Worm (Caenorhabditis elegans) whole organism, L1 larva: ENCODE data around the gene C17C3.6.
A peak's percentile ranks its signal among the peaks of the same experiment; 100 is the strongest.

ENCODE experiments used
- C04F5.9 ChIP-seq: sonication (generic microtip); optimal IDR thresholded peaks from 2 replicates; lab custom pipeline; 2016; ENCODE audit warnings: missing genetic modification characterization, missing compliant biosample characterization
- Y116A8C.19 ChIP-seq: sonication (generic microtip); optimal IDR thresholded peaks from 2 replicates; lab custom pipeline; 2016; ENCODE audit warnings: missing compliant biosample characterization, missing genetic modification characterization, borderline replicate concordance
- aha-1 ChIP-seq: fragments of 150-350 bp; optimal IDR thresholded peaks from 2 replicates; lab custom pipeline; 2014; ENCODE audit warnings: missing biosample characterization, missing genetic modification characterization
- aly-2 ChIP-seq: fragments of 150-350 bp; optimal IDR thresholded peaks from 2 replicates; lab custom pipeline; 2014; ENCODE audit warnings: missing biosample characterization, missing genetic modification characterization
- ama-1 ChIP-seq: fragments of 150-350 bp; optimal IDR thresholded peaks from 2 replicates; lab custom pipeline; 2014
- blmp-1 ChIP-seq: fragments of 150-350 bp; optimal IDR thresholded peaks from 2 replicates; lab custom pipeline; 2014; ENCODE audit warnings: missing biosample characterization, missing genetic modification characterization
- ceh-82 ChIP-seq, 3 experiments: fragments of 150-350 bp in 1 of 3; sonication (generic microtip) in 2 of 3; optimal IDR thresholded peaks; 2 replicates each; lab custom pipeline; 2014 to 2017; ENCODE audit warnings: missing biosample characterization in 3 of 3, missing genetic modification characterization in 3 of 3
- ceh-88 ChIP-seq: fragments of 200-800 bp; sonication (Bioruptor generic); IDR thresholded peaks from 2 replicates; pipeline ENCODE4 v1.3.6; 2022; ENCODE audit warnings: missing genetic modification characterization, missing compliant biosample characterization
- ceh-90 ChIP-seq: sonication (generic microtip); optimal IDR thresholded peaks from 2 replicates; lab custom pipeline; 2016; ENCODE audit warnings: missing genetic modification characterization, missing compliant biosample characterization
- ces-1 ChIP-seq: fragments of 150-350 bp; optimal IDR thresholded peaks from 2 replicates; lab custom pipeline; 2014; ENCODE audit warnings: missing biosample characterization, missing genetic modification reagents, missing genetic modification characterization
- dpl-1 ChIP-seq, 3 experiments: fragments of 150-350 bp in 2 of 3; sonication (generic microtip) in 1 of 3; optimal IDR thresholded peaks; 2 replicates each; lab custom pipeline; 2014 to 2017; ENCODE audit warnings: missing biosample characterization in 3 of 3, missing genetic modification characterization in 3 of 3, missing genetic modification reagents in 3 of 3
- dsc-1 ChIP-seq: sonication (generic microtip); optimal IDR thresholded peaks from 2 replicates; lab custom pipeline; 2016; ENCODE audit warnings: mild to moderate bottlenecking, missing genetic modification characterization, missing compliant biosample characterization
- efl-1 ChIP-seq, 4 experiments: fragments of 150-350 bp; optimal IDR thresholded peaks in 3 of 4; peaks in 1 of 4; 1 replicate in 1 of 4; 2 replicates in 3 of 4; lab custom pipeline; 2014; ENCODE audit warnings: missing biosample characterization in 2 of 4, missing genetic modification characterization in 2 of 4, missing genetic modification reagents in 2 of 4
- efl-3 ChIP-seq: fragments of 200-800 bp; sonication (Bioruptor generic); optimal IDR thresholded peaks from 2 replicates; lab custom pipeline; 2018; ENCODE audit warnings: mild to moderate bottlenecking, missing genetic modification characterization, missing compliant biosample characterization
- egl-13 ChIP-seq: sonication (generic microtip); optimal IDR thresholded peaks from 2 replicates; lab custom pipeline; 2016; ENCODE audit warnings: missing genotype, missing genetic modification reagents, missing genetic modification characterization, missing compliant biosample characterization
- egl-27 ChIP-seq, 2 experiments: fragments of 150-350 bp in 1 of 2; sonication (generic microtip); optimal IDR thresholded peaks; 3 replicates each; lab custom pipeline; 2017 to 2018; ENCODE audit warnings: missing biosample characterization in 2 of 2, missing genetic modification characterization in 2 of 2, missing genetic modification reagents in 2 of 2
- elt-2 ChIP-seq: sonication (generic microtip); optimal IDR thresholded peaks from 2 replicates; lab custom pipeline; 2016; ENCODE audit warnings: missing genetic modification characterization, mild to moderate bottlenecking, inconsistent platforms, missing compliant biosample characterization, missing genetic modification reagents
- fos-1 ChIP-seq: fragments of 150-350 bp; optimal IDR thresholded peaks from 2 replicates; lab custom pipeline; 2014; ENCODE audit warnings: missing biosample characterization, missing genetic modification characterization
- grh-1 ChIP-seq: fragments of 200-800 bp; sonication (Bioruptor generic); IDR thresholded peaks from 2 replicates; pipeline ENCODE4 v1.3.6; 2022; ENCODE audit warnings: missing genetic modification reagents, missing genetic modification characterization, missing compliant biosample characterization
- hlh-17 ChIP-seq: fragments of 200-800 bp; sonication (Bioruptor generic); optimal IDR thresholded peaks from 2 replicates; lab custom pipeline; 2018; ENCODE audit warnings: missing genetic modification characterization, mild to moderate bottlenecking, missing compliant biosample characterization, moderate library complexity, borderline replicate concordance
- hpl-2 ChIP-seq: fragments of 150-350 bp; optimal IDR thresholded peaks from 2 replicates; lab custom pipeline; 2014; ENCODE audit warnings: missing biosample characterization, missing genetic modification reagents, missing genetic modification characterization
- irx-1 ChIP-seq: sonication (generic microtip); optimal IDR thresholded peaks from 2 replicates; lab custom pipeline; 2016; ENCODE audit warnings: missing genetic modification characterization, missing compliant biosample characterization
- isw-1 ChIP-seq: fragments of 200-800 bp; sonication (Bioruptor generic); IDR thresholded peaks from 2 replicates; pipeline ENCODE4 v1.3.6; 2022; ENCODE audit warnings: missing genetic modification characterization, missing compliant biosample characterization
- lin-13 ChIP-seq: fragments of 150-350 bp; optimal IDR thresholded peaks from 2 replicates; lab custom pipeline; 2014; ENCODE audit warnings: missing biosample characterization, missing genetic modification reagents, missing genetic modification characterization
- lin-14 ChIP-seq: fragments of 200-800 bp; sonication (Bioruptor generic); optimal IDR thresholded peaks from 2 replicates; lab custom pipeline; 2018; ENCODE audit warnings: mild to moderate bottlenecking, missing genetic modification characterization, moderate library complexity, missing compliant biosample characterization
- lin-15B ChIP-seq: fragments of 150-350 bp; sonication (generic microtip); optimal IDR thresholded peaks from 3 replicates; lab custom pipeline; 2014; ENCODE audit warnings: missing biosample characterization, missing genetic modification characterization
- lin-35 ChIP-seq, 2 experiments: fragments of 150-350 bp; optimal IDR thresholded peaks; 2 replicates each; lab custom pipeline; 2014; ENCODE audit warnings: missing biosample characterization in 2 of 2, missing genetic modification characterization in 2 of 2, missing genetic modification reagents in 2 of 2
- lin-39 ChIP-seq: fragments of 150-350 bp; optimal IDR thresholded peaks from 2 replicates; lab custom pipeline; 2014; ENCODE audit warnings: missing biosample characterization, missing genetic modification reagents, missing genetic modification characterization
- mab-9 ChIP-seq: fragments of 200-800 bp; sonication (Bioruptor generic); IDR thresholded peaks from 2 replicates; pipeline ENCODE4 v1.3.6; 2022; ENCODE audit warnings: missing genetic modification reagents, missing genetic modification characterization, missing compliant biosample characterization
- nhr-12 ChIP-seq: sonication (generic microtip); optimal IDR thresholded peaks from 2 replicates; lab custom pipeline; 2017; ENCODE audit warnings: missing biosample characterization, missing genetic modification characterization
- nhr-19 ChIP-seq: fragments of 200-800 bp; sonication (Bioruptor generic); conservative IDR thresholded peaks from 2 replicates; pipeline ENCODE4 v1.3.6; 2022; ENCODE audit warnings: missing genetic modification characterization, missing compliant biosample characterization
- nhr-237 ChIP-seq: fragments of 150-350 bp; optimal IDR thresholded peaks from 2 replicates; lab custom pipeline; 2014; ENCODE audit warnings: missing biosample characterization, missing genetic modification characterization
- nhr-28 ChIP-seq: fragments of 150-350 bp; optimal IDR thresholded peaks from 2 replicates; lab custom pipeline; 2014; ENCODE audit warnings: missing biosample characterization, missing genetic modification characterization
- nhr-47 ChIP-seq: sonication (generic microtip); optimal IDR thresholded peaks from 2 replicates; lab custom pipeline; 2016; ENCODE audit warnings: mild to moderate bottlenecking, missing genetic modification characterization, moderate library complexity, missing compliant biosample characterization
- nhr-76 ChIP-seq: sonication (generic microtip); optimal IDR thresholded peaks from 2 replicates; lab custom pipeline; 2017; ENCODE audit warnings: missing biosample characterization, missing genetic modification characterization
- nhr-77 ChIP-seq: fragments of 150-350 bp; optimal IDR thresholded peaks from 2 replicates; lab custom pipeline; 2014; ENCODE audit warnings: missing biosample characterization, missing genetic modification characterization
- nhr-85 ChIP-seq: sonication (generic microtip); peaks from one replicate; lab custom pipeline; 2016; ENCODE audit warnings: missing genetic modification characterization, inconsistent platforms, missing compliant biosample characterization
- nhr-90 ChIP-seq: sonication (generic microtip); optimal IDR thresholded peaks from 2 replicates; lab custom pipeline; 2016; ENCODE audit warnings: mild to moderate bottlenecking, missing genetic modification characterization, missing compliant biosample characterization; ENCODE audit not compliant: poor library complexity
- pag-3 ChIP-seq: sonication (generic microtip); optimal IDR thresholded peaks from 2 replicates; lab custom pipeline; 2017; ENCODE audit warnings: missing genetic modification characterization, mild to moderate bottlenecking, missing compliant biosample characterization, antibody characterized with exemption, borderline replicate concordance; ENCODE audit not compliant: insufficient read depth
- pax-3 ChIP-seq: fragments of 200-800 bp; sonication (Bioruptor generic); optimal IDR thresholded peaks from 2 replicates; lab custom pipeline; 2018; ENCODE audit warnings: mild to moderate bottlenecking, missing genetic modification characterization, moderate library complexity, missing compliant biosample characterization
- pqm-1 ChIP-seq: sonication (generic microtip); optimal IDR thresholded peaks from 3 replicates; lab custom pipeline; 2017; ENCODE audit warnings: missing biosample characterization, missing genetic modification characterization
- rnt-1 ChIP-seq: sonication (generic microtip); optimal IDR thresholded peaks from 2 replicates; lab custom pipeline; 2016; ENCODE audit warnings: mild to moderate bottlenecking, missing genetic modification characterization, moderate library complexity, missing compliant biosample characterization
- skn-1 ChIP-seq: fragments of 150-350 bp; optimal IDR thresholded peaks from 2 replicates; lab custom pipeline; 2014; ENCODE audit warnings: missing biosample characterization, missing genetic modification characterization
- tbx-2 ChIP-seq: sonication (generic microtip); optimal IDR thresholded peaks from 2 replicates; lab custom pipeline; 2016; ENCODE audit warnings: missing genetic modification characterization, missing compliant biosample characterization
- unc-130 ChIP-seq: fragments of 150-350 bp; optimal IDR thresholded peaks from 2 replicates; lab custom pipeline; 2017; ENCODE audit warnings: missing biosample characterization, missing genetic modification characterization, inconsistent platforms
- unc-62 ChIP-seq: fragments of 150-350 bp; optimal IDR thresholded peaks from 2 replicates; lab custom pipeline; 2014; ENCODE audit warnings: missing biosample characterization, missing genetic modification reagents, missing genetic modification characterization
- unc-86 ChIP-seq: sonication (generic microtip); optimal IDR thresholded peaks from 2 replicates; lab custom pipeline; 2016; ENCODE audit warnings: missing genetic modification characterization, missing compliant biosample characterization
- vab-15 ChIP-seq: sonication (generic microtip); optimal IDR thresholded peaks from 2 replicates; lab custom pipeline; 2017; ENCODE audit warnings: missing genotype, mild to moderate bottlenecking, missing genetic modification characterization, missing compliant biosample characterization
- zag-1 ChIP-seq: fragments of 150-350 bp; optimal IDR thresholded peaks from 2 replicates; lab custom pipeline; 2014; ENCODE audit warnings: missing biosample characterization, missing genetic modification characterization

Gene C17C3.6

ce11 chrII:5596247-5596646 lies 46.4 kb downstream of the C17C3.6 start, which contains the start of gene C17G10.1:
Gene C17G10.1 (plus strand): TSS chrII:5596547.
- TF ChIP-seq hlh-17 (GFP tag; lab: Kevin White, UChicago) (no peak), dsc-1 (tag; lab: Kevin White, UChicago) (no peak)

- no peak for TF ChIP-seq lin-15B
- TF ChIP-seq grh-1 (GFP tag; lab: Robert Waterston, UW): peak; percentile 72
- peak; percentile 52 for TF ChIP-seq nhr-77
- TF ChIP-seq aha-1: no peak
- TF ChIP-seq blmp-1 (tag; lab: Kevin White, UChicago): peak; percentile 34
- TF ChIP-seq Y116A8C.19 (tag; lab: Kevin White, UChicago): no peak
- TF ChIP-seq hpl-2: peak; percentile 57
- TF ChIP-seq nhr-90 (tag; lab: Kevin White, UChicago): peak; percentile 93
- no peak for TF ChIP-seq egl-27 (tag; optimal IDR thresholded peaks at IDR 0.05; lab: Kevin White, UChicago)
- no peak for TF ChIP-seq pag-3 (tag; lab: Kevin White, UChicago)
- TF ChIP-seq irx-1: peak; percentile 63
- TF ChIP-seq unc-62 (GFP tag; lab: Kevin White, UChicago): no peak
- TF ChIP-seq ama-1 (lab: Kevin White, UChicago): peak; percentile 95
- no peak for TF ChIP-seq skn-1 (tag; lab: Kevin White, UChicago)
- TF ChIP-seq nhr-47 (tag; lab: Kevin White, UChicago): peak; percentile 86
- no peak for TF ChIP-seq nhr-76 (tag; lab: Kevin White, UChicago)
- TF ChIP-seq pax-3 (tag; lab: Kevin White, UChicago): peak; percentile 19
- TF ChIP-seq vab-15 (tag; lab: Kevin White, UChicago): no peak
- TF ChIP-seq elt-2: peak; percentile 93
- TF ChIP-seq ceh-82 (tag; optimal IDR thresholded peaks at IDR 0.05; lab: Kevin White, UChicago): peak; percentile 62 to 76 (median 67)
- TF ChIP-seq zag-1: no peak
- peak; percentile 6 for TF ChIP-seq egl-13
- peak; percentile 57 for TF ChIP-seq lin-13 (GFP tag; lab: Kevin White, UChicago)
- peak; percentile 68 for TF ChIP-seq lin-39
- TF ChIP-seq efl-3 (GFP tag; lab: Kevin White, UChicago): peak; percentile 4
- no peak for TF ChIP-seq mab-9 (GFP tag; lab: Robert Waterston, UW)
- TF ChIP-seq efl-1 (optimal IDR thresholded peaks at IDR 0.05; lab: Kevin White, UChicago): peak; percentile 50 to 73
- TF ChIP-seq efl-1 (GFP tag; optimal IDR thresholded peaks at IDR 0.05 in 1 of 2; lab: Kevin White, UChicago): peak; percentile 49 to 96
- peak; percentile 34 to 76 for TF ChIP-seq lin-35 (GFP tag; optimal IDR thresholded peaks at IDR 0.05; lab: Kevin White, UChicago)
- TF ChIP-seq lin-14 (GFP tag; lab: Kevin White, UChicago): peak; percentile 82
- TF ChIP-seq nhr-12: no peak
- TF ChIP-seq nhr-85 (tag; lab: Kevin White, UChicago): peak; percentile 92
- no peak for TF ChIP-seq nhr-237 (tag; lab: Kevin White, UChicago)
- peak; percentile 73 for TF ChIP-seq tbx-2 (tag; lab: Kevin White, UChicago)
- TF ChIP-seq pqm-1 (tag; lab: Kevin White, UChicago): no peak
- TF ChIP-seq unc-130 (tag; lab: Kevin White, UChicago): peak; percentile 60
- peak; percentile 11 for TF ChIP-seq unc-86 (tag; lab: Kevin White, UChicago)
- peak; percentile 78 for TF ChIP-seq aly-2 (tag; lab: Kevin White, UChicago)
- no peak for TF ChIP-seq ceh-88 (GFP tag; lab: Robert Waterston, UW)
- peak; percentile 88 for TF ChIP-seq nhr-19
- TF ChIP-seq C04F5.9 (tag; lab: Kevin White, UChicago): peak; percentile 30
- TF ChIP-seq dpl-1 (GFP tag; optimal IDR thresholded peaks at IDR 0.05; lab: Kevin White, UChicago): peak; percentile 35 to 55 (median 40)
- TF ChIP-seq nhr-28 (tag; lab: Kevin White, UChicago): no peak
- peak; percentile 65 for TF ChIP-seq fos-1
- TF ChIP-seq dsc-1 (tag; lab: Kevin White, UChicago): peak; percentile 77
- peak; percentile 92 for TF ChIP-seq rnt-1
- no peak for TF ChIP-seq ces-1 (GFP tag; lab: Kevin White, UChicago)
- no peak for TF ChIP-seq ceh-90
- TF ChIP-seq isw-1 (GFP tag; lab: Robert Waterston, UW): no peak; the same call in 1 of the 2 replicates
Measured at ce11 chrII:5599326-5600044, 49.6 kb downstream of the C17C3.6 start, which contains the start of gene C17G10.10. Gene C17G10.10 (minus strand): TSS chrII:5599376.
